Fruit fly (Drosophila melanogaster): ENCODE results near the gene dos.

The dos gene

dm6 chr3L:2634929-2635799, 46.0 kb downstream of the dos start (continued):
- TF ChIP-seq exex (tag; optimal IDR thresholded peaks at IDR 0.05) (peak; percentile 30), mam (GFP tag; optimal IDR thresholded peaks at IDR 0.05) (peak; percentile 66), CG2202 (tag; optimal IDR thresholded peaks at IDR 0.05) (peak; percentile 75), Awh (GFP tag; IDR thresholded peaks at IDR 0.05) (peak; percentile 78), CG9876 (GFP tag; optimal IDR thresholded peaks at IDR 0.05) (peak; percentile 41), prd (optimal IDR thresholded peaks at IDR 0.05) (no peak), prd (GFP tag; IDR thresholded peaks at IDR 0.05) (peak; percentile 46; the same call in 1 of the 3 replicates), gsb-n (tag; optimal IDR thresholded peaks at IDR 0.05) (peak; percentile 71), tup (GFP tag; optimal IDR thresholded peaks at IDR 0.05) (peak; percentile 42), CG12942 (GFP tag; optimal IDR thresholded peaks at IDR 0.05) (peak; percentile 55), CG4328 (GFP tag; optimal IDR thresholded peaks at IDR 0.05) (peak; percentile 94), CG14667 (GFP tag; IDR thresholded peaks at IDR 0.05) (no peak), CG2889 (GFP tag; IDR thresholded peaks at IDR 0.05) (no peak), Elba2 (GFP tag; optimal IDR thresholded peaks at IDR 0.05) (no peak), CG8290 (GFP tag; optimal IDR thresholded peaks at IDR 0.05) (peak; percentile 65), CG8290 (tag; optimal IDR thresholded peaks at IDR 0.05) (peak; percentile 89 to 92), rib (GFP tag; IDR thresholded peaks at IDR 0.05) (peak; percentile 94), emc (GFP tag; optimal IDR thresholded peaks at IDR 0.05) (peak; percentile 83), org-1 (GFP tag; optimal IDR thresholded peaks at IDR 0.05) (peak; percentile 69), ranshi (GFP tag; IDR thresholded peaks at IDR 0.05) (peak; percentile 76), CrebB (tag; optimal IDR thresholded peaks at IDR 0.05) (peak; percentile 84), CG5180 (GFP tag; optimal IDR thresholded peaks at IDR 0.05) (peak; percentile 80), CG15479 (GFP tag; optimal IDR thresholded peaks at IDR 0.05) (peak; percentile 55), sc (optimal IDR thresholded peaks at IDR 0.05) (no peak), sc (GFP tag; optimal IDR thresholded peaks at IDR 0.05) (peak; percentile 76), zfh2 (GFP tag; optimal IDR thresholded peaks at IDR 0.05) (peak; percentile 72), CG31441 (GFP tag; IDR thresholded peaks at IDR 0.05) (peak; percentile 72), Ravus (GFP tag; IDR thresholded peaks at IDR 0.05) (no peak), CG6854 (GFP tag; optimal IDR thresholded peaks at IDR 0.05) (peak; percentile 85), gce (GFP tag; IDR thresholded peaks at IDR 0.05) (peak; percentile 82; the same call in 2 of the 3 replicates), CG31388 (GFP tag; optimal IDR thresholded peaks at IDR 0.05) (no peak), CG9437 (GFP tag; optimal IDR thresholded peaks at IDR 0.05) (peak; percentile 68), phol (tag; optimal IDR thresholded peaks at IDR 0.05) (peak; percentile 74), GATAe (GFP tag; conservative IDR thresholded peaks at IDR 0.05) (no peak), Fer2 (tag; optimal IDR thresholded peaks at IDR 0.05) (peak; percentile 81), sim (GFP tag; IDR thresholded peaks at IDR 0.05) (peak; percentile 75), Chrac-16 (GFP tag; optimal IDR thresholded peaks at IDR 0.05) (peak; percentile 51), Myb (GFP tag; optimal IDR thresholded peaks at IDR 0.05) (peak; percentile 83), CG11504 (tag; optimal IDR thresholded peaks at IDR 0.05) (peak; percentile 68), CG14014 (GFP tag; IDR thresholded peaks at IDR 0.05) (peak; percentile 81), Hr78 (GFP tag; optimal IDR thresholded peaks at IDR 0.05) (no peak), CG4424 (GFP tag; optimal IDR thresholded peaks at IDR 0.05) (peak; percentile 78), CG30403 (GFP tag; optimal IDR thresholded peaks at IDR 0.05) (peak; percentile 73), NC2α (GFP tag; optimal IDR thresholded peaks at IDR 0.05) (peak; percentile 73), wek (GFP tag; optimal IDR thresholded peaks at IDR 0.05) (peak; percentile 87), insv (GFP tag; optimal IDR thresholded peaks at IDR 0.05) (peak in 1 of 2 experiments; percentile 84), abd-A (tag; optimal IDR thresholded peaks at IDR 0.05) (no peak), Rfx (GFP tag; IDR thresholded peaks at IDR 0.05) (peak; percentile 88), otp (GFP tag; IDR thresholded peaks at IDR 0.05) (peak; percentile 91), MTF-1 (GFP tag; optimal IDR thresholded peaks at IDR 0.05; ENCODE audit: borderline replicate concordance) (peak; percentile 94)
